Fruit fly (Drosophila melanogaster) whole organism, embryonic: ENCODE results near the gene BomBc3.

Source experiments
- CG10979 ChIP-seq: fragments of 200-800 bp; sonication (Bioruptor generic); optimal IDR thresholded peaks from 2 replicates; lab custom pipeline; 2018; ENCODE audit warnings: missing biosample characterization, mild to moderate bottlenecking, missing genetic modification characterization, moderate library complexity
- CG15601 ChIP-seq: fragments of 200-800 bp; sonication (Bioruptor generic); optimal IDR thresholded peaks from 3 replicates; lab custom pipeline; 2019; ENCODE audit warnings: missing biosample characterization, mild to moderate bottlenecking, missing genetic modification characterization, moderate library complexity
- CG1603 ChIP-seq: fragments of 200-800 bp; sonication (Bioruptor generic); optimal IDR thresholded peaks from 2 replicates; lab custom pipeline; 2019; ENCODE audit warnings: missing biosample characterization, mild to moderate bottlenecking, missing genetic modification characterization, moderate library complexity
- CG16779 ChIP-seq: fragments of 200-800 bp; sonication (Bioruptor generic); IDR thresholded peaks from 2 replicates; pipeline ENCODE4 v1.3.6; 2022; ENCODE audit warnings: missing biosample characterization, missing genetic modification characterization
- CG17359 ChIP-seq: fragments of 200-800 bp; sonication (Bioruptor generic); optimal IDR thresholded peaks from 3 replicates; lab custom pipeline; 2018; ENCODE audit warnings: missing biosample characterization, mild to moderate bottlenecking, missing genetic modification characterization, moderate library complexity
- CG1792 ChIP-seq: fragments of 200-800 bp; sonication (Bioruptor generic); optimal IDR thresholded peaks from 2 replicates; lab custom pipeline; 2016; ENCODE audit warnings: missing biosample characterization, missing genetic modification characterization
- CG2129 ChIP-seq: fragments of 200-800 bp; sonication (Bioruptor generic); IDR thresholded peaks from 2 replicates; pipeline ENCODE4 v1.3.6; 2022; ENCODE audit warnings: missing biosample characterization, missing genetic modification characterization; ENCODE audit not compliant: partially characterized antibody
- CG30403 ChIP-seq: fragments of 200-800 bp; sonication (Bioruptor generic); optimal IDR thresholded peaks from 3 replicates; lab custom pipeline; 2016; ENCODE audit warnings: missing biosample characterization, missing genetic modification characterization
- CG32767 ChIP-seq: fragments of 200-800 bp; sonication (Bioruptor generic); IDR thresholded peaks from 2 replicates; pipeline ENCODE4 v1.3.6; 2022; ENCODE audit warnings: missing biosample characterization, missing genetic modification characterization
- CG3838 ChIP-seq: fragments of 200-800 bp; sonication (Bioruptor generic); optimal IDR thresholded peaks from 3 replicates; lab custom pipeline; 2016; ENCODE audit warnings: missing biosample characterization, missing genetic modification characterization
- CG4282 ChIP-seq: fragments of 200-800 bp; sonication (Bioruptor generic); optimal IDR thresholded peaks from 2 replicates; lab custom pipeline; 2016; ENCODE audit warnings: missing biosample characterization, missing genetic modification characterization
- CG6254 ChIP-seq: fragments of 200-800 bp; sonication (Bioruptor generic); optimal IDR thresholded peaks from 3 replicates; lab custom pipeline; 2017; ENCODE audit warnings: mild to moderate bottlenecking, missing biosample characterization, missing genetic modification reagents, missing genetic modification characterization
- CG6683 ChIP-seq: fragments of 200-800 bp; sonication (Bioruptor generic); optimal IDR thresholded peaks from 2 replicates; lab custom pipeline; 2017; ENCODE audit warnings: missing biosample characterization, mild to moderate bottlenecking, missing genetic modification characterization, missing genetic modification reagents
- CG7987 ChIP-seq: fragments of 200-800 bp; sonication (Bioruptor generic); optimal IDR thresholded peaks from 2 replicates; lab custom pipeline; 2018; ENCODE audit warnings: missing biosample characterization, mild to moderate bottlenecking, missing genetic modification characterization, moderate library complexity
- CkIIα-i1 ChIP-seq: fragments of 200-800 bp; sonication (Bioruptor generic); IDR thresholded peaks from 2 replicates; pipeline ENCODE4 v1.3.6; 2022; ENCODE audit warnings: missing biosample characterization, missing genetic modification characterization
- CrebB ChIP-seq: fragments of 200-800 bp; sonication (Bioruptor generic); optimal IDR thresholded peaks from 3 replicates; lab custom pipeline; 2018; ENCODE audit warnings: missing biosample characterization, mild to moderate bottlenecking, missing genetic modification characterization
- Dfd ChIP-seq, 2 experiments: fragments of >200 bp; optimal IDR thresholded peaks; 2 replicates each; lab custom pipeline; 2017; ENCODE audit warnings: missing biosample characterization in 2 of 2, missing genetic modification characterization in 2 of 2
- Dp ChIP-seq: fragments of 200-800 bp; sonication (Bioruptor generic); optimal IDR thresholded peaks from 2 replicates; lab custom pipeline; 2018; ENCODE audit warnings: missing biosample characterization, mild to moderate bottlenecking, missing genetic modification characterization, moderate library complexity
- ERR ChIP-seq: fragments of 200-800 bp; sonication (Bioruptor generic); optimal IDR thresholded peaks from 2 replicates; lab custom pipeline; 2016; ENCODE audit warnings: missing biosample characterization, missing genetic modification characterization
- Ets65A ChIP-seq: fragments of 200-800 bp; sonication (Bioruptor generic); peaks from one replicate; lab custom pipeline; 2016; ENCODE audit warnings: missing biosample characterization, missing genetic modification characterization
- HLHmδ ChIP-seq: fragments of 200-800 bp; sonication (Bioruptor generic); optimal IDR thresholded peaks from 2 replicates; lab custom pipeline; 2018; ENCODE audit warnings: missing biosample characterization, mild to moderate bottlenecking, missing genetic modification characterization, moderate library complexity
- Hsf ChIP-seq: fragments of 200-800 bp; sonication (Bioruptor generic); optimal IDR thresholded peaks from 3 replicates; lab custom pipeline; 2016; ENCODE audit warnings: missing biosample characterization, missing genetic modification characterization
- Nf-YB ChIP-seq: fragments of 200-800 bp; sonication (Bioruptor generic); optimal IDR thresholded peaks from 3 replicates; lab custom pipeline; 2019; ENCODE audit warnings: missing biosample characterization, mild to moderate bottlenecking, missing genetic modification characterization, moderate library complexity
- Oli ChIP-seq: fragments of 200-800 bp; sonication (Bioruptor generic); optimal IDR thresholded peaks from 2 replicates; lab custom pipeline; 2018; ENCODE audit warnings: missing biosample characterization, mild to moderate bottlenecking, missing genetic modification characterization, moderate library complexity
- Poxn ChIP-seq: fragments of 200-800 bp; sonication (Bioruptor generic); IDR thresholded peaks from 2 replicates; pipeline ENCODE4 v1.3.6; 2022; ENCODE audit warnings: missing biosample characterization, missing genetic modification characterization
- Sox100B ChIP-seq: fragments of 200-800 bp; sonication (Bioruptor generic); optimal IDR thresholded peaks from 3 replicates; lab custom pipeline; 2018; ENCODE audit warnings: missing biosample characterization, mild to moderate bottlenecking, missing genetic modification characterization
- ac ChIP-seq: fragments of 200-800 bp; sonication (Bioruptor generic); optimal IDR thresholded peaks from 3 replicates; lab custom pipeline; 2017; ENCODE audit warnings: missing biosample characterization, mild to moderate bottlenecking, missing genetic modification characterization
- amos ChIP-seq: fragments of 200-800 bp; sonication (Bioruptor generic); IDR thresholded peaks from 2 replicates; pipeline ENCODE4 v1.3.6; 2022; ENCODE audit warnings: missing biosample characterization, missing genetic modification characterization; ENCODE audit not compliant: partially characterized antibody
- ase ChIP-seq: fragments of 200-800 bp; sonication (Bioruptor generic); IDR thresholded peaks from 3 replicates; pipeline ENCODE4 v1.3.6; 2022; ENCODE audit warnings: missing biosample characterization, missing genetic modification characterization
- bowl ChIP-seq: fragments of 200-800 bp; sonication (Bioruptor generic); IDR thresholded peaks from 2 replicates; pipeline ENCODE4 v1.3.6; 2022; ENCODE audit warnings: missing biosample characterization, missing genetic modification characterization
- caup ChIP-seq: fragments of 200-800 bp; sonication (Bioruptor generic); optimal IDR thresholded peaks from 3 replicates; lab custom pipeline; 2017; ENCODE audit warnings: missing biosample characterization, mild to moderate bottlenecking, missing genetic modification characterization, moderate library complexity; ENCODE audit not compliant: severe bottlenecking
- cg ChIP-seq: fragments of 200-800 bp; sonication (Bioruptor generic); optimal IDR thresholded peaks from 3 replicates; lab custom pipeline; 2019; ENCODE audit warnings: missing biosample characterization, mild to moderate bottlenecking, missing genetic modification characterization, moderate library complexity
- dati ChIP-seq: fragments of 200-800 bp; sonication (Bioruptor generic); IDR thresholded peaks from 2 replicates; pipeline ENCODE4 v1.3.6; 2022; ENCODE audit warnings: missing biosample characterization, missing genetic modification characterization
- esg ChIP-seq: fragments of 200-800 bp; sonication (Bioruptor generic); conservative IDR thresholded peaks from 2 replicates; pipeline ENCODE4 v1.3.6; 2022; ENCODE audit warnings: missing biosample characterization, missing genetic modification characterization
- insv ChIP-seq, 2 experiments: fragments of 200-800 bp; sonication (Bioruptor generic); optimal IDR thresholded peaks; 3 replicates each; lab custom pipeline; 2016 to 2018; ENCODE audit warnings: missing biosample characterization in 2 of 2, missing genetic modification characterization in 2 of 2
- jigr1 ChIP-seq: fragments of 200-800 bp; sonication (Bioruptor generic); IDR thresholded peaks from 3 replicates; pipeline ENCODE4 v1.3.6; 2022; ENCODE audit warnings: missing biosample characterization, missing genetic modification characterization
- lov ChIP-seq, 2 experiments: fragments of 200-800 bp in 1 of 2; fragments of >200 bp in 1 of 2; sonication (Bioruptor generic) in 1 of 2; IDR thresholded peaks in 1 of 2; optimal IDR thresholded peaks in 1 of 2; 2 replicates in 1 of 2; 3 replicates in 1 of 2; pipeline versions ENCODE4 v1.3.6 to Lab custom; 2017 to 2022; ENCODE audit warnings: missing biosample characterization in 1 of 2, missing genetic modification characterization in 1 of 2
- luna ChIP-seq: fragments of 200-800 bp; sonication (Bioruptor generic); optimal IDR thresholded peaks from 2 replicates; lab custom pipeline; 2016; ENCODE audit warnings: missing biosample characterization, missing genetic modification characterization
- nerfin-2 ChIP-seq: fragments of 200-800 bp; sonication (Bioruptor generic); IDR thresholded peaks from 2 replicates; pipeline ENCODE4 v1.3.6; 2022; ENCODE audit warnings: missing biosample characterization, missing genetic modification characterization; ENCODE audit not compliant: partially characterized antibody
- pzg ChIP-seq: fragments of 200-800 bp; sonication (Bioruptor generic); optimal IDR thresholded peaks from 3 replicates; lab custom pipeline; 2018; ENCODE audit warnings: missing biosample characterization, mild to moderate bottlenecking, missing genetic modification characterization, moderate library complexity
- sc ChIP-seq, 3 experiments: fragments of >200 bp in 2 of 3; fragments of 200-800 bp in 1 of 3; sonication (Bioruptor generic) in 1 of 3; optimal IDR thresholded peaks; 2 replicates in 2 of 3; 3 replicates in 1 of 3; lab custom pipeline; 2017; ENCODE audit warnings: mild to moderate bottlenecking in 1 of 3, missing biosample characterization in 1 of 3, missing genetic modification characterization in 1 of 3, missing genetic modification reagents in 1 of 3
- schlank ChIP-seq: fragments of 200-800 bp; sonication (Bioruptor generic); optimal IDR thresholded peaks from 2 replicates; lab custom pipeline; 2018; ENCODE audit warnings: missing biosample characterization, mild to moderate bottlenecking, missing genetic modification characterization
- seq ChIP-seq: fragments of 200-800 bp; sonication (Bioruptor generic); IDR thresholded peaks from 2 replicates; pipeline ENCODE4 v1.3.6; 2022; ENCODE audit warnings: missing biosample characterization, missing genetic modification characterization
- sim ChIP-seq: fragments of 200-800 bp; sonication (Bioruptor generic); IDR thresholded peaks from 2 replicates; pipeline ENCODE4 v1.3.6; 2022; ENCODE audit warnings: missing biosample characterization, missing genetic modification characterization
- slou ChIP-seq: fragments of 200-800 bp; sonication (Bioruptor generic); optimal IDR thresholded peaks from 3 replicates; lab custom pipeline; 2016; ENCODE audit warnings: missing biosample characterization, missing genetic modification characterization
- sna ChIP-seq: fragments of 200-800 bp; sonication (Bioruptor generic); IDR thresholded peaks from 2 replicates; pipeline ENCODE4 v1.3.6; 2022; ENCODE audit warnings: missing biosample characterization, missing genetic modification characterization; ENCODE audit not compliant: partially characterized antibody
- tll ChIP-seq, 2 experiments: fragments of 200-800 bp in 1 of 2; fragments of >200 bp in 1 of 2; sonication (Bioruptor generic) in 1 of 2; optimal IDR thresholded peaks; 2 replicates each; lab custom pipeline; 2017 to 2019; ENCODE audit warnings: missing biosample characterization in 2 of 2, missing genetic modification characterization in 2 of 2, mild to moderate bottlenecking in 1 of 2, moderate library complexity in 1 of 2

BomBc3 gene

dm6 chr3R:22049134-22049796 is 37.6 kb upstream of the BomBc3 start (continued):
- TF ChIP-seq CG1603 (tag; lab: Kevin White, UChicago) (peak; percentile 87), sc (optimal IDR thresholded peaks at IDR 0.05; lab: Kevin White, UChicago) (no peak), sc (GFP tag; optimal IDR thresholded peaks at IDR 0.05; lab: Kevin White, UChicago) (peak; percentile 66), sim (GFP tag; lab: Robert Waterston, UW) (peak; percentile 80), bowl (peak; percentile 57; the same call in 1 of the 2 replicates), CG10979 (tag; lab: Kevin White, UChicago) (peak; percentile 79), CrebB (tag; lab: Kevin White, UChicago) (peak; percentile 52), Hsf (peak; percentile 71), Dp (no peak), luna (GFP tag; lab: Kevin White, UChicago) (no peak), slou (GFP tag; lab: Kevin White, UChicago) (peak; percentile 40), esg (peak; percentile 73), CG3838 (GFP tag; lab: Kevin White, UChicago) (peak; percentile 47), CG17359 (tag; lab: Kevin White, UChicago) (peak; percentile 87), CG30403 (peak; percentile 84), ac (GFP tag; lab: Kevin White, UChicago) (peak; percentile 22), CG2129 (GFP tag; lab: Robert Waterston, UW) (no peak), CG16779 (peak; percentile 63; the same call in 1 of the 2 replicates), jigr1 (peak; percentile 44; the same call in 1 of the 3 replicates), HLHmδ (GFP tag; lab: Kevin White, UChicago) (peak; percentile 12), Oli (tag; lab: Kevin White, UChicago) (peak; percentile 81), sna (GFP tag; lab: Robert Waterston, UW) (no peak), ERR (GFP tag; lab: Kevin White, UChicago) (peak; percentile 57), Sox100B (GFP tag; lab: Kevin White, UChicago) (peak; percentile 61), CG7987 (GFP tag; lab: Kevin White, UChicago) (peak; percentile 52), dati (GFP tag; lab: Robert Waterston, UW) (peak; percentile 48; the same call in 1 of the 2 replicates), cg (GFP tag; lab: Kevin White, UChicago) (no peak), Ets65A (GFP tag; lab: Kevin White, UChicago) (peak; percentile 92), CG6683 (GFP tag; lab: Kevin White, UChicago) (peak; percentile 60), tll (GFP tag; optimal IDR thresholded peaks at IDR 0.05; lab: Kevin White, UChicago) (no peak), lov (optimal IDR thresholded peaks at IDR 0.05; lab: Kevin White, UChicago) (no peak), lov (GFP tag; IDR thresholded peaks at IDR 0.05; lab: Robert Waterston, UW) (peak; percentile 84), CG15601 (tag; lab: Kevin White, UChicago) (peak; percentile 58), nerfin-2 (no peak), CG6254 (GFP tag; lab: Kevin White, UChicago) (peak; percentile 76), CG32767 (GFP tag; lab: Robert Waterston, UW) (peak; percentile 73), pzg (no peak), amos (no peak), Dfd (GFP tag; optimal IDR thresholded peaks at IDR 0.05; lab: Kevin White, UChicago) (no peak), CG1792 (peak; percentile 82), Poxn (GFP tag; lab: Robert Waterston, UW) (no peak), seq (peak; percentile 72), Nf-YB (GFP tag; lab: Kevin White, UChicago) (peak; percentile 21), CG4282 (GFP tag; lab: Kevin White, UChicago) (no peak), schlank (tag; lab: Kevin White, UChicago) (peak; percentile 44), caup (peak; percentile 79), ase (peak; percentile 77; the same call in 2 of the 3 replicates), CkIIα-i1 (GFP tag; lab: Robert Waterston, UW) (0 out of 2 replicates have a peak, but pooled peaks have one; percentile 40), insv (GFP tag; optimal IDR thresholded peaks at IDR 0.05; lab: Kevin White, UChicago) (no peak)
